Worm (Caenorhabditis elegans): ENCODE results near the gene K06H7.7.

DNA sequence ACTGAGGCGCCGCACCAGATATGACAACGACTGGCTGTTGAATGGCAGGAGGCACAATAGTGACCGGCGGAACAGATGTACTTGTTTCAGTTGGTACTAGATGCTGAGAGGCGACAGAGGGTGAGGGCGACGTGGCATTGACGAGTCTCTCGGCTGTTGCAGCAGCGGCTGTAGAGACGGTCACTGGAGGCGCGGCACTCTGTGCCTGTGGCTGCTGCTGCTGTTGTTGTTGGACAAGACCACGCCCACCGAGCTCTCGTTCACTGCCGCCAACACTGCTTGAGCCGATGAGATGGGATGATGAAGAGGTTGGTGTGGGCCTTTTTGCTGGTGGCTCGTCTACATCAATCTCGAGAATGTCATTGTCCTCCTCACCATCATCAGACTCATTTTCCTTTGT, 31.9 kb upstream of the K06H7.7 start:
- TF ChIP-seq zag-1 (tag; optimal IDR thresholded peaks at IDR 0.05): no peak
- no peak for TF ChIP-seq aly-2 (tag; optimal IDR thresholded peaks at IDR 0.05)
- TF ChIP-seq snpc-4 (tag; optimal IDR thresholded peaks at IDR 0.05): no peak
- no peak for TF ChIP-seq ceh-63 (GFP tag; optimal IDR thresholded peaks at IDR 0.05)
- TF ChIP-seq skn-1 (tag; optimal IDR thresholded peaks at IDR 0.05): no peak
